Worm (Caenorhabditis elegans) whole organism, young adult: ENCODE data around the gene F32H5.3.

Source experiments
- B0019.2 ChIP-seq: fragments of 200-800 bp; sonication (Bioruptor generic); conservative IDR thresholded peaks from 2 replicates; pipeline ENCODE4 v1.3.6; 2022; ENCODE audit warnings: missing genetic modification reagents, missing genetic modification characterization, missing compliant biosample characterization
- B0035.1 ChIP-seq: sonication (generic microtip); optimal IDR thresholded peaks from 2 replicates; lab custom pipeline; 2016; ENCODE audit warnings: missing genetic modification characterization, mild to moderate bottlenecking, missing compliant biosample characterization, missing genotype, missing genetic modification reagents
- B0261.1 ChIP-seq: sonication (generic microtip); optimal IDR thresholded peaks from 2 replicates; lab custom pipeline; 2016; ENCODE audit warnings: mild to moderate bottlenecking, missing genetic modification characterization, moderate library complexity, missing compliant biosample characterization
- B0336.3 ChIP-seq: fragments of 200-800 bp; sonication (Bioruptor generic); IDR thresholded peaks from 2 replicates; pipeline ENCODE4 v1.3.6; 2022; ENCODE audit warnings: missing genetic modification characterization, missing compliant biosample characterization
- F33H1.4 ChIP-seq: fragments of 200-800 bp; sonication (Bioruptor generic); IDR thresholded peaks from 2 replicates; pipeline ENCODE4 v1.3.6; 2022; ENCODE audit warnings: missing genetic modification reagents, missing genetic modification characterization, missing compliant biosample characterization
- F37B4.10 ChIP-seq: fragments of 200-800 bp; sonication (Bioruptor generic); IDR thresholded peaks from 2 replicates; pipeline ENCODE4 v1.3.6; 2022; ENCODE audit warnings: missing genetic modification characterization, missing compliant biosample characterization
- F49E8.2 ChIP-seq: sonication (generic microtip); optimal IDR thresholded peaks from 3 replicates; lab custom pipeline; 2017; ENCODE audit warnings: missing genetic modification characterization, mild to moderate bottlenecking, missing compliant biosample characterization, antibody characterized with exemption, moderate library complexity; ENCODE audit not compliant: insufficient read depth
- Y53G8AR.9 ChIP-seq: fragments of 200-800 bp; sonication (Bioruptor generic); conservative IDR thresholded peaks from 2 replicates; pipeline ENCODE4 v1.3.6; 2022; ENCODE audit warnings: missing genetic modification reagents, missing genetic modification characterization, missing compliant biosample characterization
- Y79H2A.3 ChIP-seq: fragments of 200-800 bp; sonication (Bioruptor generic); conservative IDR thresholded peaks from 2 replicates; pipeline ENCODE4 v1.3.6; 2022; ENCODE audit warnings: missing genetic modification reagents, missing genetic modification characterization, missing compliant biosample characterization
- attf-6 ChIP-seq: fragments of 200-800 bp; sonication (Bioruptor generic); IDR thresholded peaks from 2 replicates; pipeline ENCODE4 v1.3.6; 2022; ENCODE audit warnings: missing genetic modification reagents, missing genetic modification characterization, missing compliant biosample characterization
- bed-1 ChIP-seq: fragments of 200-800 bp; sonication (Bioruptor generic); IDR thresholded peaks from 2 replicates; pipeline ENCODE4 v1.3.6; 2022; ENCODE audit warnings: missing genetic modification reagents, missing genetic modification characterization, missing compliant biosample characterization
- dpl-1 ChIP-seq: fragments of 150-350 bp; optimal IDR thresholded peaks from 2 replicates; lab custom pipeline; 2014; ENCODE audit warnings: missing biosample characterization, missing genetic modification reagents, missing genetic modification characterization
- efl-1 ChIP-seq: fragments of 150-350 bp; optimal IDR thresholded peaks from 2 replicates; lab custom pipeline; 2014; ENCODE audit warnings: missing biosample characterization, missing genetic modification reagents, missing genetic modification characterization
- ets-4 ChIP-seq: fragments of 200-800 bp; sonication (Bioruptor generic); optimal IDR thresholded peaks from 2 replicates; lab custom pipeline; 2018; ENCODE audit warnings: mild to moderate bottlenecking, missing genetic modification characterization, missing compliant biosample characterization
- hlh-26 ChIP-seq: fragments of 200-800 bp; sonication (Bioruptor generic); conservative IDR thresholded peaks from 2 replicates; pipeline ENCODE4 v1.3.6; 2022; ENCODE audit warnings: missing genetic modification reagents, missing genetic modification characterization, missing compliant biosample characterization
- hmg-1.2 ChIP-seq: fragments of 200-800 bp; sonication (Bioruptor generic); IDR thresholded peaks from 2 replicates; pipeline ENCODE4 v1.3.6; 2022; ENCODE audit warnings: missing genetic modification reagents, missing genetic modification characterization, missing compliant biosample characterization
- hmg-20 ChIP-seq: fragments of 200-800 bp; sonication (Bioruptor generic); IDR thresholded peaks from 2 replicates; pipeline ENCODE4 v1.3.6; 2022; ENCODE audit warnings: missing genetic modification reagents, missing genetic modification characterization, missing compliant biosample characterization
- lin-54 ChIP-seq: fragments of 200-800 bp; sonication (Bioruptor generic); optimal IDR thresholded peaks from 2 replicates; lab custom pipeline; 2018; ENCODE audit warnings: mild to moderate bottlenecking, missing genetic modification characterization, missing compliant biosample characterization
- lsl-1 ChIP-seq: fragments of 200-800 bp; sonication (Bioruptor generic); optimal IDR thresholded peaks from 2 replicates; lab custom pipeline; 2018; ENCODE audit warnings: mild to moderate bottlenecking, missing genetic modification characterization, moderate library complexity, missing compliant biosample characterization
- madf-8 ChIP-seq: fragments of 200-800 bp; sonication (Bioruptor generic); conservative IDR thresholded peaks from 2 replicates; pipeline ENCODE4 v1.3.6; 2022; ENCODE audit warnings: missing genetic modification reagents, missing genetic modification characterization, missing compliant biosample characterization
- mcd-1 ChIP-seq: fragments of 200-800 bp; sonication (Bioruptor generic); IDR thresholded peaks from 2 replicates; pipeline ENCODE4 v1.3.6; 2022; ENCODE audit warnings: missing genetic modification reagents, missing genetic modification characterization, missing compliant biosample characterization
- mes-4 ChIP-seq: sonication (generic microtip); optimal IDR thresholded peaks from 2 replicates; lab custom pipeline; 2016; ENCODE audit warnings: missing genotype, missing genetic modification characterization, missing compliant biosample characterization
- nfya-1 ChIP-seq: sonication (generic microtip); optimal IDR thresholded peaks from 2 replicates; lab custom pipeline; 2017; ENCODE audit warnings: antibody characterized with exemption, missing compliant biosample characterization, missing genetic modification characterization, borderline replicate concordance; ENCODE audit not compliant: insufficient read depth
- nhr-120 ChIP-seq: fragments of 200-800 bp; sonication (Bioruptor generic); IDR thresholded peaks from 2 replicates; pipeline ENCODE4 v1.3.6; 2022; ENCODE audit warnings: missing genetic modification characterization, missing compliant biosample characterization
- nhr-179 ChIP-seq: sonication (generic microtip); optimal IDR thresholded peaks from 2 replicates; lab custom pipeline; 2016; ENCODE audit warnings: mild to moderate bottlenecking, missing genetic modification characterization, missing compliant biosample characterization
- pbrm-1 ChIP-seq: fragments of 200-800 bp; sonication (Bioruptor generic); IDR thresholded peaks from 2 replicates; pipeline ENCODE4 v1.3.6; 2022; ENCODE audit warnings: missing genetic modification reagents, missing genetic modification characterization, missing compliant biosample characterization
- repo-1 ChIP-seq: sonication (generic microtip); optimal IDR thresholded peaks from 2 replicates; lab custom pipeline; 2017; ENCODE audit warnings: mild to moderate bottlenecking, missing genetic modification characterization, missing compliant biosample characterization
- sea-2 ChIP-seq: fragments of 200-800 bp; sonication (Bioruptor generic); IDR thresholded peaks from 2 replicates; pipeline ENCODE4 v1.3.6; 2022; ENCODE audit warnings: missing genetic modification characterization, missing compliant biosample characterization
- snpc-1.1 ChIP-seq: sonication (generic microtip); optimal IDR thresholded peaks from 2 replicates; lab custom pipeline; 2017; ENCODE audit warnings: missing genetic modification characterization, mild to moderate bottlenecking, missing compliant biosample characterization, antibody characterized with exemption, moderate library complexity, missing genotype, missing genetic modification reagents; ENCODE audit not compliant: insufficient read depth
- snpc-1.3 ChIP-seq: sonication (generic microtip); optimal IDR thresholded peaks from 2 replicates; lab custom pipeline; 2017; ENCODE audit warnings: missing genetic modification characterization, mild to moderate bottlenecking, missing compliant biosample characterization, antibody characterized with exemption, moderate library complexity, missing genotype, missing genetic modification reagents; ENCODE audit not compliant: insufficient read depth
- snpc-3.4 ChIP-seq: sonication (generic microtip); optimal IDR thresholded peaks from 2 replicates; lab custom pipeline; 2017; ENCODE audit warnings: missing genetic modification characterization, mild to moderate bottlenecking, missing compliant biosample characterization, antibody characterized with exemption, moderate library complexity, missing genotype, missing genetic modification reagents
- tbx-9 ChIP-seq: sonication (generic microtip); optimal IDR thresholded peaks from 2 replicates; lab custom pipeline; 2016; ENCODE audit warnings: borderline replicate concordance, missing genetic modification characterization, inconsistent platforms, missing compliant biosample characterization
- unc-62 ChIP-seq: fragments of 150-350 bp; optimal IDR thresholded peaks from 2 replicates; lab custom pipeline; 2014; ENCODE audit warnings: missing biosample characterization, missing genetic modification reagents, missing genetic modification characterization
- zfh-2 ChIP-seq: fragments of 200-800 bp; sonication (Bioruptor generic); conservative IDR thresholded peaks from 2 replicates; pipeline ENCODE4 v1.3.6; 2022; ENCODE audit warnings: missing genetic modification reagents, missing genetic modification characterization, missing compliant biosample characterization
- ztf-18 ChIP-seq: sonication (generic microtip); optimal IDR thresholded peaks from 2 replicates; lab custom pipeline; 2016; ENCODE audit warnings: missing genotype, mild to moderate bottlenecking, missing genetic modification characterization, missing compliant biosample characterization
- ztf-22 ChIP-seq: fragments of 200-800 bp; sonication (Bioruptor generic); optimal IDR thresholded peaks from 2 replicates; lab custom pipeline; 2018; ENCODE audit warnings: mild to moderate bottlenecking, missing genetic modification characterization, moderate library complexity, missing compliant biosample characterization
- ztf-25 ChIP-seq: fragments of 200-800 bp; sonication (Bioruptor generic); IDR thresholded peaks from 2 replicates; pipeline ENCODE4 v1.3.6; 2022; ENCODE audit warnings: missing genetic modification reagents, missing genetic modification characterization, missing compliant biosample characterization
- ztf-26 ChIP-seq: sonication (generic microtip); optimal IDR thresholded peaks from 2 replicates; lab custom pipeline; 2017; ENCODE audit warnings: missing genetic modification characterization, missing compliant biosample characterization

The F32H5.3 gene

ce11 chrV:13363415-13363814 lies 4.3 kb downstream of the F32H5.3 start, which contains the start of gene srg-46:
Gene srg-46, plus strand, starts transcription at chrV:13363715.
- TF ChIP-seq hmg-1.2 (GFP tag; lab: Robert Waterston, UW) (no peak), bed-1 (GFP tag; lab: Robert Waterston, UW) (no peak), pbrm-1 (no peak), lsl-1 (GFP tag; lab: Kevin White, UChicago) (no peak), ets-4 (GFP tag; lab: Kevin White, UChicago) (no peak), dpl-1 (GFP tag; lab: Kevin White, UChicago) (no peak), nhr-179 (tag; lab: Kevin White, UChicago) (no peak), ztf-22 (GFP tag; lab: Kevin White, UChicago) (no peak), mes-4 (tag; lab: Kevin White, UChicago) (no peak), nfya-1 (tag; lab: Kevin White, UChicago) (no peak), unc-62 (GFP tag; lab: Kevin White, UChicago) (no peak), nhr-120 (no peak), attf-6 (no peak), ztf-18 (tag; lab: Kevin White, UChicago) (no peak), B0019.2 (GFP tag; lab: Robert Waterston, UW) (no peak), F49E8.2 (tag; lab: Kevin White, UChicago) (no peak), F33H1.4 (no peak)

- TF ChIP-seq Y53G8AR.9 (GFP tag; lab: Robert Waterston, UW) (no peak), madf-8 (GFP tag; lab: Robert Waterston, UW) (no peak)
Measured at ce11 chrV:13364227-13364626, 5.1 kb downstream of the F32H5.3 start.

- no peak for TF ChIP-seq F37B4.10 (GFP tag; lab: Robert Waterston, UW)
- no peak for TF ChIP-seq snpc-1.1 (tag; lab: Kevin White, UChicago)
- TF ChIP-seq ztf-26 (tag; lab: Kevin White, UChicago): no peak
- TF ChIP-seq lin-54: no peak
- no peak for TF ChIP-seq snpc-3.4
Measured at ce11 chrV:13366488-13366887, 7.4 kb downstream of the F32H5.3 start.

- no peak for TF ChIP-seq repo-1 (tag; lab: Kevin White, UChicago)
- TF ChIP-seq Y79H2A.3: no peak
- TF ChIP-seq B0019.2 (GFP tag; lab: Robert Waterston, UW): no peak
- no peak for TF ChIP-seq snpc-1.3 (tag; lab: Kevin White, UChicago)
- no peak for TF ChIP-seq efl-1
- no peak for TF ChIP-seq B0261.1 (tag; lab: Kevin White, UChicago)
- no peak for TF ChIP-seq sea-2 (GFP tag; lab: Robert Waterston, UW)
- TF ChIP-seq dpl-1 (GFP tag; lab: Kevin White, UChicago): no peak
- TF ChIP-seq lsl-1 (GFP tag; lab: Kevin White, UChicago): no peak
- TF ChIP-seq mcd-1 (GFP tag; lab: Robert Waterston, UW): no peak
- no peak for TF ChIP-seq tbx-9 (tag; lab: Kevin White, UChicago)
- no peak for TF ChIP-seq B0035.1
- TF ChIP-seq B0336.3 (GFP tag; lab: Robert Waterston, UW): no peak
- no peak for TF ChIP-seq hmg-20 (GFP tag; lab: Robert Waterston, UW)
- TF ChIP-seq hlh-26: no peak
- no peak for TF ChIP-seq nhr-120
- no peak for TF ChIP-seq zfh-2 (GFP tag; lab: Robert Waterston, UW)
- TF ChIP-seq ztf-25 (GFP tag; lab: Robert Waterston, UW): no peak
- TF ChIP-seq snpc-1.1 (tag; lab: Kevin White, UChicago): no peak
Measured at ce11 chrV:13367024-13367423, 7.9 kb downstream of the F32H5.3 start, which contains the start of gene srx-125. Gene srx-125, plus strand, starts transcription at chrV:13367324.
